Worm (Caenorhabditis elegans) whole organism, young adult: ENCODE results near the gene unc-96.

Experiments used
- B0019.2 ChIP-seq: fragments of 200-800 bp; sonication (Bioruptor generic); conservative IDR thresholded peaks from 2 replicates; pipeline ENCODE4 v1.3.6; 2022; ENCODE audit warnings: missing genetic modification reagents, missing genetic modification characterization, missing compliant biosample characterization
- B0261.1 ChIP-seq: sonication (generic microtip); optimal IDR thresholded peaks from 2 replicates; lab custom pipeline; 2016; ENCODE audit warnings: mild to moderate bottlenecking, missing genetic modification characterization, moderate library complexity, missing compliant biosample characterization
- C17E4.6 ChIP-seq: fragments of 200-800 bp; sonication (Bioruptor generic); IDR thresholded peaks from 2 replicates; pipeline ENCODE4 v1.3.6; 2022; ENCODE audit warnings: missing genetic modification reagents, missing genetic modification characterization, missing compliant biosample characterization
- F10E7.11 ChIP-seq: sonication (generic microtip); optimal IDR thresholded peaks from 2 replicates; lab custom pipeline; 2017; ENCODE audit warnings: mild to moderate bottlenecking, missing genetic modification characterization, moderate library complexity, missing compliant biosample characterization
- F22D6.2 ChIP-seq: sonication (generic microtip); optimal IDR thresholded peaks from 2 replicates; lab custom pipeline; 2016; ENCODE audit warnings: mild to moderate bottlenecking, missing genetic modification characterization, missing compliant biosample characterization
- F49E8.2 ChIP-seq: sonication (generic microtip); optimal IDR thresholded peaks from 3 replicates; lab custom pipeline; 2017; ENCODE audit warnings: missing genetic modification characterization, mild to moderate bottlenecking, missing compliant biosample characterization, antibody characterized with exemption, moderate library complexity; ENCODE audit not compliant: insufficient read depth
- F52B5.7 ChIP-seq: sonication (generic microtip); optimal IDR thresholded peaks from 2 replicates; lab custom pipeline; 2016; ENCODE audit warnings: mild to moderate bottlenecking, missing genetic modification characterization, missing compliant biosample characterization
- Y53F4B.3 ChIP-seq: fragments of 200-800 bp; sonication (Bioruptor generic); IDR thresholded peaks from 2 replicates; pipeline ENCODE4 v1.3.6; 2022; ENCODE audit warnings: missing genetic modification reagents, missing genetic modification characterization, missing compliant biosample characterization
- Y67H2A.10 ChIP-seq: fragments of 200-800 bp; sonication (Bioruptor generic); conservative IDR thresholded peaks from 2 replicates; pipeline ENCODE4 v1.3.6; 2022; ENCODE audit warnings: missing genetic modification reagents, missing genetic modification characterization, missing compliant biosample characterization
- ama-1 ChIP-seq, 3 experiments: fragments of 150-350 bp in 1 of 3; sonication (generic microtip) in 2 of 3; optimal IDR thresholded peaks; 2 replicates each; lab custom pipeline; 2014 to 2018; ENCODE audit warnings: missing biosample characterization in 2 of 3, missing genetic modification characterization in 2 of 3, missing genetic modification reagents in 2 of 3
- athp-1 ChIP-seq: sonication (generic microtip); optimal IDR thresholded peaks from 2 replicates; lab custom pipeline; 2017; ENCODE audit warnings: mild to moderate bottlenecking, missing genetic modification characterization, missing compliant biosample characterization
- ccch-3 ChIP-seq: fragments of 200-800 bp; sonication (Bioruptor generic); optimal IDR thresholded peaks from 2 replicates; lab custom pipeline; 2018; ENCODE audit warnings: mild to moderate bottlenecking, missing genetic modification characterization, missing compliant biosample characterization
- cebp-2 ChIP-seq: fragments of 200-800 bp; sonication (Bioruptor generic); IDR thresholded peaks from 2 replicates; pipeline ENCODE4 v1.3.6; 2022; ENCODE audit warnings: missing genetic modification characterization, missing compliant biosample characterization
- ceh-58 ChIP-seq: fragments of 200-800 bp; sonication (Bioruptor generic); IDR thresholded peaks from 2 replicates; pipeline ENCODE4 v1.3.6; 2022; ENCODE audit warnings: missing genetic modification characterization, missing compliant biosample characterization
- fkh-3 ChIP-seq: sonication (generic microtip); optimal IDR thresholded peaks from 2 replicates; lab custom pipeline; 2016; ENCODE audit warnings: mild to moderate bottlenecking, missing genetic modification characterization, missing compliant biosample characterization
- him-1 ChIP-seq: sonication (generic microtip); optimal IDR thresholded peaks from 2 replicates; lab custom pipeline; 2016; ENCODE audit warnings: missing genotype, missing genetic modification reagents, missing genetic modification characterization, missing compliant biosample characterization
- hlh-26 ChIP-seq: fragments of 200-800 bp; sonication (Bioruptor generic); conservative IDR thresholded peaks from 2 replicates; pipeline ENCODE4 v1.3.6; 2022; ENCODE audit warnings: missing genetic modification reagents, missing genetic modification characterization, missing compliant biosample characterization
- hmg-1.2 ChIP-seq: fragments of 200-800 bp; sonication (Bioruptor generic); IDR thresholded peaks from 2 replicates; pipeline ENCODE4 v1.3.6; 2022; ENCODE audit warnings: missing genetic modification reagents, missing genetic modification characterization, missing compliant biosample characterization
- hmg-20 ChIP-seq: fragments of 200-800 bp; sonication (Bioruptor generic); IDR thresholded peaks from 2 replicates; pipeline ENCODE4 v1.3.6; 2022; ENCODE audit warnings: missing genetic modification reagents, missing genetic modification characterization, missing compliant biosample characterization
- hrde-1 ChIP-seq: sonication (generic microtip); optimal IDR thresholded peaks from 2 replicates; lab custom pipeline; 2016; ENCODE audit warnings: missing genetic modification characterization, mild to moderate bottlenecking, missing compliant biosample characterization, moderate library complexity, missing genotype, missing genetic modification reagents, borderline replicate concordance
- lin-35 ChIP-seq, 3 experiments: fragments of 150-350 bp in 2 of 3; sonication (generic microtip) in 1 of 3; optimal IDR thresholded peaks; 2 replicates each; lab custom pipeline; 2014 to 2018; ENCODE audit warnings: missing biosample characterization in 3 of 3, missing genetic modification characterization in 3 of 3, missing genetic modification reagents in 3 of 3
- lir-1 ChIP-seq: fragments of 200-800 bp; sonication (Bioruptor generic); conservative IDR thresholded peaks from 2 replicates; pipeline ENCODE4 v1.3.6; 2022; ENCODE audit warnings: missing genetic modification reagents, missing genetic modification characterization, missing compliant biosample characterization
- lsl-1 ChIP-seq: fragments of 200-800 bp; sonication (Bioruptor generic); optimal IDR thresholded peaks from 2 replicates; lab custom pipeline; 2018; ENCODE audit warnings: mild to moderate bottlenecking, missing genetic modification characterization, moderate library complexity, missing compliant biosample characterization
- madf-6 ChIP-seq: fragments of 200-800 bp; sonication (Bioruptor generic); IDR thresholded peaks from 2 replicates; pipeline ENCODE4 v1.3.6; 2022; ENCODE audit warnings: missing genetic modification reagents, missing genetic modification characterization, missing compliant biosample characterization
- madf-8 ChIP-seq: fragments of 200-800 bp; sonication (Bioruptor generic); conservative IDR thresholded peaks from 2 replicates; pipeline ENCODE4 v1.3.6; 2022; ENCODE audit warnings: missing genetic modification reagents, missing genetic modification characterization, missing compliant biosample characterization
- mel-28 ChIP-seq: sonication (generic microtip); optimal IDR thresholded peaks from 2 replicates; lab custom pipeline; 2016; ENCODE audit warnings: borderline replicate concordance, mild to moderate bottlenecking, missing genetic modification characterization, missing compliant biosample characterization
- mes-4 ChIP-seq: sonication (generic microtip); optimal IDR thresholded peaks from 2 replicates; lab custom pipeline; 2016; ENCODE audit warnings: missing genotype, missing genetic modification characterization, missing compliant biosample characterization
- mxl-1 ChIP-seq: sonication (generic microtip); optimal IDR thresholded peaks from 2 replicates; lab custom pipeline; 2016; ENCODE audit warnings: missing genetic modification characterization, missing compliant biosample characterization
- nfya-1 ChIP-seq: sonication (generic microtip); optimal IDR thresholded peaks from 2 replicates; lab custom pipeline; 2017; ENCODE audit warnings: antibody characterized with exemption, missing compliant biosample characterization, missing genetic modification characterization, borderline replicate concordance; ENCODE audit not compliant: insufficient read depth
- nfya-2 ChIP-seq: fragments of 200-800 bp; sonication (Bioruptor generic); IDR thresholded peaks from 2 replicates; pipeline ENCODE4 v1.3.6; 2022; ENCODE audit warnings: missing genetic modification reagents, missing genetic modification characterization, missing compliant biosample characterization
- nfyb-1 ChIP-seq: fragments of 200-800 bp; sonication (Bioruptor generic); IDR thresholded peaks from 2 replicates; pipeline ENCODE4 v1.3.6; 2022; ENCODE audit warnings: missing genetic modification reagents, missing genetic modification characterization, missing compliant biosample characterization
- nhr-27 ChIP-seq: fragments of 200-800 bp; sonication (Bioruptor generic); optimal IDR thresholded peaks from 2 replicates; lab custom pipeline; 2018; ENCODE audit warnings: mild to moderate bottlenecking, missing genetic modification characterization, moderate library complexity, missing compliant biosample characterization
- nhr-90 ChIP-seq: sonication (generic microtip); optimal IDR thresholded peaks from 2 replicates; lab custom pipeline; 2016; ENCODE audit warnings: missing genotype, mild to moderate bottlenecking, missing genetic modification characterization, missing compliant biosample characterization
- rpc-1 ChIP-seq, 2 experiments: fragments of 150-350 bp in 1 of 2; sonication (generic microtip) in 1 of 2; optimal IDR thresholded peaks; 2 replicates each; lab custom pipeline; 2014 to 2018; ENCODE audit warnings: missing biosample characterization in 1 of 2, missing genetic modification characterization in 1 of 2, missing genetic modification reagents in 1 of 2, missing genotype in 1 of 2
- sptf-2 ChIP-seq: fragments of 200-800 bp; sonication (Bioruptor generic); optimal IDR thresholded peaks from 2 replicates; lab custom pipeline; 2018; ENCODE audit warnings: mild to moderate bottlenecking, missing genetic modification characterization, missing compliant biosample characterization
- ztf-22 ChIP-seq: fragments of 200-800 bp; sonication (Bioruptor generic); optimal IDR thresholded peaks from 2 replicates; lab custom pipeline; 2018; ENCODE audit warnings: mild to moderate bottlenecking, missing genetic modification characterization, moderate library complexity, missing compliant biosample characterization
- ztf-3 ChIP-seq: fragments of 200-800 bp; sonication (Bioruptor generic); optimal IDR thresholded peaks from 2 replicates; lab custom pipeline; 2018; ENCODE audit warnings: mild to moderate bottlenecking, missing genetic modification characterization, missing compliant biosample characterization

Gene unc-96

DNA sequence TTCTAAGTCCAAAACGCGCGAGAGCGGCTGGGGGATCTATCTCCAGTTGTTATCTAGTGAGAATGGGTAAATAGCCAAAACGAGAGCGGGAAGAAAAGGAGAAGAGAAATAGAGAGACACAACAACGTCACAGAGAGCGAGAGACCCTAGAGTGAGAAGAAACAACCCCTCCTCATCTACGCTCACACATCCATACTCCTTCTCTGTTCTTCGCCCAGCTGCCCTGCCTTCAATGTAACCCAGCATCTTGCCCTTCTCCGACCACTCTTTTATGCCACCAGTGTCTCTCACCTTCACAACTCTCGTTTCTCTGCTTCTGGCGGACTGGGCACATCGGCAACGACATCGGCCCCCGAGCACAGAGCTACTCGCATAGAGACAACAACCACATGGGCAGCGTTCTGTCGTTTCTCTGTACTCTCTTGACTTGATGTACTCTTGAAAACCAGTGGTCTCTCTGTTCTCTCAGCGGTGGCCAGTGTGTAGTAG lies 27.8 kb downstream of the unc-96 start (continued):
- TF ChIP-seq mel-28 (tag; lab: Kevin White, UChicago) (no peak), hmg-1.2 (GFP tag; lab: Robert Waterston, UW) (peak; percentile 64), nfyb-1 (GFP tag; lab: Robert Waterston, UW) (peak; percentile 59; the same call in 1 of the 2 replicates), fkh-3 (tag; lab: Kevin White, UChicago) (no peak), F52B5.7 (tag; lab: Kevin White, UChicago) (no peak), nhr-90 (tag; lab: Kevin White, UChicago) (peak; percentile 2)
- TF ChIP-seq, all 124 proteins: peak for 43

DNA sequence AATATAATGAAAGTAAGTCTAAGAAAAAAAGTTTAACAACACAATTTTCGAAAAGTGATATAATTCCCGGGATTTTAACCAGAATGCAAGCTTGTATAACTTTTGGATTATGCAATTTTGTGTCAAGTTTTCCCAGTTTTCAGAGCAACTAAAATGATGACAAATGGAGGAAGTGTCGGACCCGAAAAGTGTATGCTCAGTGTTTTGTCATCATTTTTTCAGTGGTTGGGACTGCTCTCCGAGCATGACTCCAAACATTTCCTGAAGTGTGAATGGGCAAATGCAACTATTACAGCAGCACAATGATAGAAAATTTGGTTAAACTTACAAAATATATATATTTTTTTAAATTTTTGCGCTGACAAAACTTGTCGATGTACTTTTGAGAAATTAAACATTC lies 30.0 kb downstream of the unc-96 start:
- TF ChIP-seq ztf-22 (GFP tag; lab: Kevin White, UChicago) (no peak), F52B5.7 (tag; lab: Kevin White, UChicago) (no peak), B0019.2 (GFP tag; lab: Robert Waterston, UW) (no peak), madf-6 (GFP tag; lab: Robert Waterston, UW) (no peak), ama-1 (optimal IDR thresholded peaks at IDR 0.05; lab: Kevin White, UChicago) (no peak), ama-1 (GFP tag; optimal IDR thresholded peaks at IDR 0.05; lab: Kevin White, UChicago) (no peak), B0261.1 (tag; lab: Kevin White, UChicago) (no peak), hrde-1 (tag; lab: Kevin White, UChicago) (no peak), athp-1 (tag; lab: Kevin White, UChicago) (no peak), hmg-20 (GFP tag; lab: Robert Waterston, UW) (no peak), lsl-1 (GFP tag; lab: Kevin White, UChicago) (no peak), lir-1 (GFP tag; lab: Robert Waterston, UW) (no peak), ztf-3 (GFP tag; lab: Kevin White, UChicago) (no peak), F22D6.2 (tag; lab: Kevin White, UChicago) (no peak), mes-4 (tag; lab: Kevin White, UChicago) (no peak), ceh-58 (GFP tag; lab: Robert Waterston, UW) (no peak), cebp-2 (GFP tag; lab: Robert Waterston, UW) (no peak), hlh-26 (GFP tag; lab: Robert Waterston, UW) (no peak), Y53F4B.3 (no peak), lin-35 (GFP tag; optimal IDR thresholded peaks at IDR 0.05; lab: Kevin White, UChicago) (no peak), mxl-1 (tag; lab: Kevin White, UChicago) (no peak)
- TF ChIP-seq, all 124 proteins: peak for 0

DNA sequence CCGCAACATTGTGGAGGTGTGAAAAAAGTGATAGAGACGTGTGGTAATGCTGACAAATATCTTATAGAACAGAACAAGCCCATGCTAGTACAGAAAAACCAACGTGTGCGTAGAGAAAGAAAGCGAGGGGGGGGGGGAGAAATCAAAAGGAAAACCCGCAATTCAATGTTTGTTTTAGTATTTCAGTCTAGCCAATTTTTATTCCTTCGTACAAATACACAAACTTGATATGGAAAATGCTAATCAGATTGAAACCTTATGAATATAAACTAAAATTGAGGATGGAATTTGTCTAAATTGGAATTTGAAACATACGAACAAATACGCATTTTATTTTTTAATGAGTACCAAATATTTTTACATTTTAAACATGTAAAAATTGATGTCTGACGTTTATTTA lies 33.3 kb downstream of the unc-96 start, which contains the start of gene mrp-1:
Gene mrp-1 (minus strand): TSS at position 101 of the 400 bp plus-strand sequence.
- no peak for TF ChIP-seq ccch-3 (GFP tag; lab: Kevin White, UChicago)
- TF ChIP-seq F10E7.11, result no peak
- TF ChIP-seq sptf-2 (GFP tag; lab: Kevin White, UChicago), result no peak

DNA sequence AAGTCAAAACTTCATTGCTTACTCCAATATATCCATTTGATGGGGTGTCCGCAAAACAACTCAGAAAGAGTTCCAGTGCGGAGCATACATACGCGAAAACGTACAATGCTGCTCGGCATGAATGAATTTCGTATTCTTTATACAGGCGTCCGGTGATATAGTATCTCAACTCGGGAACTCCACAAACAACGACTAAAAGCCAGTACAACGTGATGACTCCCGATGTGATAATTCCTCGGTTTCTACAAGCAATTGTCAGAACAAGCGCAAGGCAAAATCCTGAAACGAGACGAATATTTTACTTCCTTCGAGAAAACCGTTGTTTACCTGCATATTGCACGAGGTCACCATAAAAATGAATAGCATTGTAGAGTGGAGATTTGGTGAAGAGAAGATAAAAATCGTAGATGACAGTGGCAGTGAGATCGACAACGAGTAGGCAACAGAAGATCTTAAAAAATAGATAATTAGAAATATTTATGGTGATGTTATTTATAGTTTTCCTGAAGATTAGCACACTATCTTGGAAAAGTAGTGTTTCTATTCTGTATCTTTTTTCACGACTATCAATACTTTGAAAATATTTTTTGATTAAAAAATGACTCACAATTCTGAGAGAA lies 35.4 kb downstream of the unc-96 start:
- TF ChIP-seq madf-8 (GFP tag; lab: Robert Waterston, UW), result no peak
- TF ChIP-seq F49E8.2, result no peak
- no peak for TF ChIP-seq Y67H2A.10 (GFP tag; lab: Robert Waterston, UW)
- TF ChIP-seq him-1 (tag; lab: Kevin White, UChicago), result no peak
- no peak for TF ChIP-seq rpc-1 (optimal IDR thresholded peaks at IDR 0.05; lab: Kevin White, UChicago)
- TF ChIP-seq rpc-1 (tag; optimal IDR thresholded peaks at IDR 0.05; lab: Kevin White, UChicago), result no peak
- TF ChIP-seq C17E4.6 (GFP tag; lab: Robert Waterston, UW), result no peak
- no peak for TF ChIP-seq nfya-2 (GFP tag; lab: Robert Waterston, UW)
- no peak for TF ChIP-seq hrde-1 (tag; lab: Kevin White, UChicago)
- no peak for TF ChIP-seq nfya-1 (tag; lab: Kevin White, UChicago)
- no peak for TF ChIP-seq nhr-90 (tag; lab: Kevin White, UChicago)
- TF ChIP-seq nhr-27 (tag; lab: Kevin White, UChicago), result no peak
- TF ChIP-seq, all 124 proteins: peak for 0
